ENCODE assay signal across 5 fruit fly cellular contexts in the genomic region with DNA sequence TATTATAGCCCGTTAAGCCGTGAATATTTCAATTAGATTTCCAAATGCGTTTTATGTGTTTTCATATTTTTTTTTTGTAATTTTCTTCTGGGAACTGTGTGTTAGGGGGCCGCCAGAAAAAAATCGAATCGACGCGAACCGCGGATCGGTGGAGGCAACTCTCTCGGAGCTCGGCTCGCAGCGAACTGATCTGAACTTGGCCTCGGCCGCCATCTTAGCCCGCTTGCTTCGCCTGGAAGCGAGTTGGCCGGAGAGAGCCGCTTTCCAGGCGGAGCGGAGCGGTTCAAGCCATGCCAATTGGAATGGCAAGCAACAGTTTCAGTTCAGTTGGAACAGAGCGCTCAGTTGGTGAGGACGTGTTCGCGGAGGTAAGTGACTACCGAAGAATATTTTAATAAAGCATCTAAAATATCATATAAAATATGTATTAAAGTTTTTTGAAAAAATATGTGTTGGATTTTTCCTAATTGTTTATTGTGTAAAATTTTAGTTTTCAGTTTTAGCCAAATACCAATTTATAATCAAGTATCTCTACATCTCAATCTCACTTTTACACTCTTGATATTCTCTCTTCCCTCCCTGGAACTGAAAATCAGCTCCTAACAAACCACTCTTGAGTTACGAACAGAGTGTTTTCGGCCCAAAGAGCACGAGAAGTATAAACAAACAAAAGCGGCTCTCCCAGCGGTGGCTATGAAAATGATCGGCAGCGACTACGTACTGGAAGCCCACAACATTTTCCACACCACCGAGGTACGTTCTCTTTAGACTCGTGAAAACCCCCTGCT.
TF ChIP-seq lines count a peak whose summit lies in the region.

A gene (minus strand): TSS at position 187 of the 788 bp plus-strand sequence.
A gene (plus strand): TSS at position 324 of the 788 bp plus-strand sequence.

- TF ChIP-seq CTCF in whole organism, embryonic (GFP tag; optimal IDR thresholded peaks at IDR 0.05; lab: Kevin White, UChicago) = no peak

TF ChIP-seq in whole organism, adult, 20 proteins besides CTCF, POLR2A, EP300 and RAD21:
- TF ChIP-seq CG1620 (GFP tag; optimal IDR thresholded peaks at IDR 0.05; lab: Kevin White, UChicago) = no peak
- TF ChIP-seq tj (GFP tag; optimal IDR thresholded peaks at IDR 0.05; lab: Kevin White, UChicago) = peak; percentile 18
- TF ChIP-seq ovo (GFP tag; optimal IDR thresholded peaks at IDR 0.05; lab: Kevin White, UChicago) = no peak
TF ChIP-seq in whole organism, adult: peak in this region for 1.

TF ChIP-seq in whole organism, embryonic, 481 proteins besides CTCF, POLR2A, EP300 and RAD21 (continues in another document):
- TF ChIP-seq CG34224 (GFP tag; IDR thresholded peaks at IDR 0.05; lab: Robert Waterston, UW; ENCODE audit: partially characterized antibody) (no peak), Med (GFP tag; lab: Kevin White, UChicago) (peak; percentile 31), CG17829 (tag; optimal IDR thresholded peaks at IDR 0.05; lab: Kevin White, UChicago) (no peak), CG16813 (GFP tag; IDR thresholded peaks at IDR 0.05; lab: Robert Waterston, UW; ENCODE audit: partially characterized antibody) (0 out of 3 replicates have a peak, but pooled peaks have one; percentile 15), CG18764 (GFP tag; optimal IDR thresholded peaks at IDR 0.05; lab: Kevin White, UChicago) (no peak), rib (GFP tag; IDR thresholded peaks at IDR 0.05; lab: Robert Waterston, UW) (0 out of 2 replicates have a peak, but pooled peaks have one; percentile 19), eyg (GFP tag; optimal IDR thresholded peaks at IDR 0.05; lab: Kevin White, UChicago) (no peak), CG12299 (tag; optimal IDR thresholded peaks at IDR 0.05; lab: Kevin White, UChicago) (no peak), insv (GFP tag; optimal IDR thresholded peaks at IDR 0.05; lab: Kevin White, UChicago) (peak in 1 of 2 experiments; percentile 88), zen2 (GFP tag; IDR thresholded peaks at IDR 0.05; lab: Robert Waterston, UW; ENCODE audit: partially characterized antibody) (0 out of 3 replicates have a peak, but pooled peaks have one; percentile 7), croc (GFP tag; conservative IDR thresholded peaks at IDR 0.05; lab: Robert Waterston, UW) (no peak), ci (GFP tag; IDR thresholded peaks at IDR 0.05; lab: Robert Waterston, UW) (peak; percentile 15; the same call in 1 of the 3 replicates), Neu2 (GFP tag; optimal IDR thresholded peaks at IDR 0.05; lab: Kevin White, UChicago; ENCODE audit: borderline replicate concordance) (no peak), chinmo (GFP tag; IDR thresholded peaks at IDR 0.05; lab: Robert Waterston, UW; ENCODE audit: partially characterized antibody) (0 out of 4 replicates have a peak, but pooled peaks have one; percentile 56), pros (GFP tag; optimal IDR thresholded peaks at IDR 0.05; lab: Kevin White, UChicago) (peak; percentile 24), ems (GFP tag; optimal IDR thresholded peaks at IDR 0.05; lab: Kevin White, UChicago) (no peak)

TF ChIP-seq in whole organism, prepupa, 60 proteins besides CTCF, POLR2A, EP300 and RAD21 (continues in another document):
- TF ChIP-seq CG3032 (tag; optimal IDR thresholded peaks at IDR 0.05; lab: Kevin White, UChicago) = no peak
- peak; percentile 59; the same call in 1 of the 3 replicates for TF ChIP-seq eg (GFP tag; IDR thresholded peaks at IDR 0.05; lab: Robert Waterston, UW)
- TF ChIP-seq Gug (GFP tag; IDR thresholded peaks at IDR 0.05; lab: Robert Waterston, UW) = no peak
- no peak for TF ChIP-seq CG15336 (GFP tag; IDR thresholded peaks at IDR 0.05; lab: Robert Waterston, UW)
- no peak for TF ChIP-seq Ets96B (tag; optimal IDR thresholded peaks at IDR 0.05; lab: Kevin White, UChicago)
- TF ChIP-seq topi (GFP tag; optimal IDR thresholded peaks at IDR 0.05; lab: Kevin White, UChicago) = peak; percentile 10
- TF ChIP-seq dsx (GFP tag; optimal IDR thresholded peaks at IDR 0.05; lab: Kevin White, UChicago; ENCODE audit: poor library complexity, severe bottlenecking) = peak; percentile 9
- TF ChIP-seq fd59A (GFP tag; optimal IDR thresholded peaks at IDR 0.05; lab: Kevin White, UChicago) = no peak
- TF ChIP-seq cyc (GFP tag; optimal IDR thresholded peaks at IDR 0.05; lab: Kevin White, UChicago) = no peak
- TF ChIP-seq salr (GFP tag; optimal IDR thresholded peaks at IDR 0.05; lab: Kevin White, UChicago) = no peak
- TF ChIP-seq Sox14 (GFP tag; optimal IDR thresholded peaks at IDR 0.05; lab: Kevin White, UChicago) = no peak
- TF ChIP-seq pdm3 (GFP tag; optimal IDR thresholded peaks at IDR 0.05; lab: Kevin White, UChicago) = no peak
- peak in 1 of 2 experiments; percentile 3 for TF ChIP-seq ss (GFP tag; optimal IDR thresholded peaks at IDR 0.05; lab: Kevin White, UChicago)
- TF ChIP-seq dac (GFP tag; optimal IDR thresholded peaks at IDR 0.05; lab: Kevin White, UChicago) = no peak
- TF ChIP-seq CG6792 (GFP tag; optimal IDR thresholded peaks at IDR 0.05; lab: Kevin White, UChicago) = no peak
- peak; percentile 1 for TF ChIP-seq CG1621 (tag; optimal IDR thresholded peaks at IDR 0.05; lab: Kevin White, UChicago)
- TF ChIP-seq CG6276 (GFP tag; optimal IDR thresholded peaks at IDR 0.05; lab: Kevin White, UChicago) = no peak
- no peak for TF ChIP-seq lz (GFP tag; optimal IDR thresholded peaks at IDR 0.05; lab: Kevin White, UChicago)
- TF ChIP-seq Hr4 (GFP tag; optimal IDR thresholded peaks at IDR 0.05; lab: Kevin White, UChicago) = no peak
- peak; percentile 9 for TF ChIP-seq net (GFP tag; optimal IDR thresholded peaks at IDR 0.05; lab: Kevin White, UChicago)

TF ChIP-seq in whole organism, pupa, 21 proteins besides CTCF, POLR2A, EP300 and RAD21:
- no peak for TF ChIP-seq CG10348 (GFP tag; IDR thresholded peaks at IDR 0.05; lab: Robert Waterston, UW)
- TF ChIP-seq rn (GFP tag; IDR thresholded peaks at IDR 0.05; lab: Robert Waterston, UW) = no peak
- TF ChIP-seq CG8159 (tag; optimal IDR thresholded peaks at IDR 0.05; lab: Kevin White, UChicago) = no peak
- TF ChIP-seq CG14655 (GFP tag; optimal IDR thresholded peaks at IDR 0.05; lab: Kevin White, UChicago) = no peak
- peak; percentile 46 for TF ChIP-seq EcR (GFP tag; optimal IDR thresholded peaks at IDR 0.05; lab: Kevin White, UChicago)
- TF ChIP-seq Pif1B (GFP tag; optimal IDR thresholded peaks at IDR 0.05; lab: Kevin White, UChicago) = no peak
- no peak for TF ChIP-seq Snoo (tag; optimal IDR thresholded peaks at IDR 0.05; lab: Kevin White, UChicago)
- TF ChIP-seq gl (tag; optimal IDR thresholded peaks at IDR 0.05; lab: Kevin White, UChicago) = no peak
- TF ChIP-seq Ets98B (GFP tag; IDR thresholded peaks at IDR 0.05; lab: Robert Waterston, UW) = peak; percentile 41; the same call in 1 of the 2 replicates
- TF ChIP-seq CG32121 (GFP tag; IDR thresholded peaks at IDR 0.05; lab: Robert Waterston, UW) = no peak
- no peak for TF ChIP-seq D1 (tag; optimal IDR thresholded peaks at IDR 0.05; lab: Kevin White, UChicago)
- TF ChIP-seq fd96Ca (GFP tag; IDR thresholded peaks at IDR 0.05; lab: Robert Waterston, UW) = 0 out of 3 replicates have a peak, but pooled peaks have one; percentile 48
- no peak for TF ChIP-seq CG9948 (tag; optimal IDR thresholded peaks at IDR 0.05; lab: Kevin White, UChicago)
- TF ChIP-seq CG34367 (tag; optimal IDR thresholded peaks at IDR 0.05; lab: Kevin White, UChicago) = no peak
- peak; percentile 19 for TF ChIP-seq CG13204 (GFP tag; optimal IDR thresholded peaks at IDR 0.05; lab: Kevin White, UChicago)
- no peak for TF ChIP-seq CG15710 (tag; optimal IDR thresholded peaks at IDR 0.05; lab: Kevin White, UChicago)
- no peak for TF ChIP-seq CG4496 (GFP tag; IDR thresholded peaks at IDR 0.05; lab: Robert Waterston, UW)
- TF ChIP-seq CG8301 (tag; optimal IDR thresholded peaks at IDR 0.05; lab: Kevin White, UChicago) = no peak
- TF ChIP-seq Pif1A (GFP tag; optimal IDR thresholded peaks at IDR 0.05; lab: Kevin White, UChicago) = no peak
- no peak for TF ChIP-seq CG12605 (GFP tag; IDR thresholded peaks at IDR 0.05; lab: Robert Waterston, UW)
- no peak for TF ChIP-seq CG17806 (tag; optimal IDR thresholded peaks at IDR 0.05; lab: Kevin White, UChicago)
TF ChIP-seq in whole organism, pupa: peak in this region for 4.

TF ChIP-seq in whole organism, wandering third instar larva, 38 proteins besides CTCF, POLR2A, EP300 and RAD21 (continues in another document):
- TF ChIP-seq woc (GFP tag; optimal IDR thresholded peaks at IDR 0.05; lab: Kevin White, UChicago) (no peak), usp (GFP tag; optimal IDR thresholded peaks at IDR 0.05; lab: Kevin White, UChicago) (no peak), Dif (GFP tag; optimal IDR thresholded peaks at IDR 0.05; lab: Kevin White, UChicago; ENCODE audit: partially characterized antibody) (peak; percentile 74), tai (GFP tag; optimal IDR thresholded peaks at IDR 0.05; lab: Kevin White, UChicago) (no peak), jim (GFP tag; optimal IDR thresholded peaks at IDR 0.05; lab: Kevin White, UChicago) (no peak), dl (GFP tag; optimal IDR thresholded peaks at IDR 0.05; lab: Kevin White, UChicago; ENCODE audit: insufficient read depth in 1 of 2, partially characterized antibody in 2 of 2) (peak in 1 of 2 experiments; percentile 49), ey (GFP tag; optimal IDR thresholded peaks at IDR 0.05; lab: Kevin White, UChicago) (no peak), br (GFP tag; optimal IDR thresholded peaks at IDR 0.05; lab: Kevin White, UChicago) (no peak), sv (GFP tag; optimal IDR thresholded peaks at IDR 0.05; lab: Kevin White, UChicago) (no peak), Abd-B (GFP tag; optimal IDR thresholded peaks at IDR 0.05; lab: Kevin White, UChicago) (no peak), dsf (GFP tag; optimal IDR thresholded peaks at IDR 0.05; lab: Kevin White, UChicago; ENCODE audit: borderline replicate concordance) (no peak), Dfd (GFP tag; optimal IDR thresholded peaks at IDR 0.05; lab: Kevin White, UChicago) (no peak), Hr78 (GFP tag; optimal IDR thresholded peaks at IDR 0.05; lab: Kevin White, UChicago) (no peak), OdsH (GFP tag; optimal IDR thresholded peaks at IDR 0.05; lab: Kevin White, UChicago) (no peak), GATAd (GFP tag; optimal IDR thresholded peaks at IDR 0.05; lab: Kevin White, UChicago) (no peak), pan (optimal IDR thresholded peaks at IDR 0.05; lab: Kevin White, UChicago) (no peak), Hr83 (GFP tag; optimal IDR thresholded peaks at IDR 0.05; lab: Kevin White, UChicago; ENCODE audit: poor library complexity, severe bottlenecking) (no peak), Vsx2 (GFP tag; optimal IDR thresholded peaks at IDR 0.05; lab: Kevin White, UChicago; ENCODE audit: partially characterized antibody) (peak; percentile 13), dmrt93B (GFP tag; optimal IDR thresholded peaks at IDR 0.05; lab: Kevin White, UChicago) (no peak), fru (GFP tag; optimal IDR thresholded peaks at IDR 0.05; lab: Kevin White, UChicago) (no peak), psq (GFP tag; optimal IDR thresholded peaks at IDR 0.05; lab: Kevin White, UChicago) (no peak), Rel (GFP tag; optimal IDR thresholded peaks at IDR 0.05; lab: Kevin White, UChicago) (no peak), Rel (tag; optimal IDR thresholded peaks at IDR 0.05; lab: Kevin White, UChicago) (no peak), rgr (GFP tag; optimal IDR thresholded peaks at IDR 0.05; lab: Kevin White, UChicago) (no peak)
